Fruit fly (Drosophila melanogaster): ENCODE measurements around the gene CG5835.

CG5835 gene

dm6 chr3R:19156670-19157402 lies 3.4 kb upstream of the CG5835 start, which contains the start of gene nanos (continued):
- TF ChIP-seq CG4318 (GFP tag; optimal IDR thresholded peaks at IDR 0.05) (no peak), CG32006 (GFP tag; optimal IDR thresholded peaks at IDR 0.05) (peak; percentile 21), CG6276 (GFP tag; optimal IDR thresholded peaks at IDR 0.05) (no peak), Hr38 (GFP tag; optimal IDR thresholded peaks at IDR 0.05) (no peak), dsx (GFP tag; optimal IDR thresholded peaks at IDR 0.05; ENCODE audit: poor library complexity, severe bottlenecking) (no peak), Eip93F (GFP tag; optimal IDR thresholded peaks at IDR 0.05) (no peak), CG15336 (GFP tag; IDR thresholded peaks at IDR 0.05) (no peak), OdsH (GFP tag; optimal IDR thresholded peaks at IDR 0.05) (peak; percentile 27), CG34406 (GFP tag; optimal IDR thresholded peaks at IDR 0.05) (no peak), CG6808 (GFP tag; optimal IDR thresholded peaks at IDR 0.05) (no peak), CG11294 (GFP tag; IDR thresholded peaks at IDR 0.05) (no peak), net (GFP tag; optimal IDR thresholded peaks at IDR 0.05) (peak; percentile 17), CG11762 (GFP tag; optimal IDR thresholded peaks at IDR 0.05; ENCODE audit: insufficient read depth) (no peak), CG1621 (tag; optimal IDR thresholded peaks at IDR 0.05) (peak; percentile 18), eg (GFP tag; IDR thresholded peaks at IDR 0.05) (peak; percentile 33; the same call in 1 of the 3 replicates), CG10631 (GFP tag; optimal IDR thresholded peaks at IDR 0.05) (peak; percentile 56), Sox15 (GFP tag; optimal IDR thresholded peaks at IDR 0.05) (no peak), lz (GFP tag; optimal IDR thresholded peaks at IDR 0.05) (peak; percentile 68), Ets96B (tag; optimal IDR thresholded peaks at IDR 0.05) (no peak), acj6 (GFP tag; optimal IDR thresholded peaks at IDR 0.05) (peak; percentile 3), CG8119 (GFP tag; IDR thresholded peaks at IDR 0.05) (no peak; the same call in 2 of the 3 replicates), CG3032 (tag; optimal IDR thresholded peaks at IDR 0.05) (peak; percentile 52), Smox (GFP tag; optimal IDR thresholded peaks at IDR 0.05) (peak; percentile 1), spab (GFP tag; optimal IDR thresholded peaks at IDR 0.05) (no peak), CG3919 (GFP tag; optimal IDR thresholded peaks at IDR 0.05) (peak; percentile 58), Sox14 (GFP tag; optimal IDR thresholded peaks at IDR 0.05) (peak; percentile 52), Ets21C (GFP tag; optimal IDR thresholded peaks at IDR 0.05) (peak; percentile 29), achi (GFP tag; optimal IDR thresholded peaks at IDR 0.05) (peak; percentile 12), cyc (GFP tag; optimal IDR thresholded peaks at IDR 0.05) (peak; percentile 64), ss (GFP tag; optimal IDR thresholded peaks at IDR 0.05) (no peak), Hr39 (GFP tag; optimal IDR thresholded peaks at IDR 0.05) (peak; percentile 46), topi (GFP tag; optimal IDR thresholded peaks at IDR 0.05) (peak; percentile 39), fd85E (GFP tag; optimal IDR thresholded peaks at IDR 0.05) (no peak), fd59A (GFP tag; optimal IDR thresholded peaks at IDR 0.05) (no peak), CG16779 (tag; optimal IDR thresholded peaks at IDR 0.05) (no peak), CG9139 (GFP tag; optimal IDR thresholded peaks at IDR 0.05) (no peak)

- TF ChIP-seq Eip93F (GFP tag; optimal IDR thresholded peaks at IDR 0.05) (no peak), salr (GFP tag; optimal IDR thresholded peaks at IDR 0.05) (no peak), CG10669 (GFP tag; optimal IDR thresholded peaks at IDR 0.05) (peak; percentile 13), svp (GFP tag) (no peak), CG6163 (GFP tag; IDR thresholded peaks at IDR 0.05) (peak; percentile 56; the same call in 1 of the 3 replicates), Smox (GFP tag; optimal IDR thresholded peaks at IDR 0.05) (no peak), Hr39 (GFP tag; optimal IDR thresholded peaks at IDR 0.05) (peak; percentile 21), Hr4 (GFP tag; optimal IDR thresholded peaks at IDR 0.05) (peak; percentile 33), pdm3 (GFP tag; optimal IDR thresholded peaks at IDR 0.05) (no peak), CG6792 (GFP tag; optimal IDR thresholded peaks at IDR 0.05) (no peak), CG3032 (tag; optimal IDR thresholded peaks at IDR 0.05) (peak; percentile 8), CG31627 (GFP tag; optimal IDR thresholded peaks at IDR 0.05) (no peak), CG8119 (GFP tag; IDR thresholded peaks at IDR 0.05) (no peak), Hr38 (GFP tag; optimal IDR thresholded peaks at IDR 0.05) (no peak), lz (GFP tag; optimal IDR thresholded peaks at IDR 0.05) (no peak), CG7368 (GFP tag; optimal IDR thresholded peaks at IDR 0.05) (peak; percentile 31), CG11762 (GFP tag; optimal IDR thresholded peaks at IDR 0.05; ENCODE audit: insufficient read depth) (no peak), dsx (GFP tag; optimal IDR thresholded peaks at IDR 0.05; ENCODE audit: poor library complexity, severe bottlenecking) (no peak), ss (GFP tag; optimal IDR thresholded peaks at IDR 0.05) (no peak), OdsH (GFP tag; optimal IDR thresholded peaks at IDR 0.05) (no peak), Sox14 (GFP tag; optimal IDR thresholded peaks at IDR 0.05) (no peak), Eip75B (GFP tag; optimal IDR thresholded peaks at IDR 0.05) (peak; percentile 27), topi (GFP tag; optimal IDR thresholded peaks at IDR 0.05) (peak; percentile 23), Ets96B (tag; optimal IDR thresholded peaks at IDR 0.05) (peak; percentile 26), CG1621 (tag; optimal IDR thresholded peaks at IDR 0.05) (peak; percentile 2), Met (GFP tag; optimal IDR thresholded peaks at IDR 0.05) (no peak), spab (GFP tag; optimal IDR thresholded peaks at IDR 0.05) (no peak), CG10631 (GFP tag; optimal IDR thresholded peaks at IDR 0.05) (no peak), Lpt (GFP tag; optimal IDR thresholded peaks at IDR 0.05) (no peak)
Observed at dm6 chr3R:19152835-19153234, 651 bp downstream of the CG5835 start.

Data from whole organism, prepupa.